Worm (Caenorhabditis elegans) whole organism, late embryonic: ENCODE results near the gene Y43F8B.12.

Experiments
- C08G9.2 ChIP-seq: sonication (generic microtip); optimal IDR thresholded peaks from 2 replicates; lab custom pipeline; 2016; ENCODE audit warnings: mild to moderate bottlenecking, missing genetic modification characterization, moderate library complexity, missing compliant biosample characterization
- T23F11.4 ChIP-seq: fragments of 200-800 bp; sonication (Bioruptor generic); optimal IDR thresholded peaks from 2 replicates; lab custom pipeline; 2018; ENCODE audit warnings: mild to moderate bottlenecking, missing genetic modification characterization, missing compliant biosample characterization
- ceh-14 ChIP-seq: sonication (generic microtip); optimal IDR thresholded peaks from 2 replicates; lab custom pipeline; 2016; ENCODE audit warnings: missing genotype, missing genetic modification characterization, missing compliant biosample characterization
- ceh-18 ChIP-seq: sonication (generic microtip); optimal IDR thresholded peaks from 2 replicates; lab custom pipeline; 2016; ENCODE audit warnings: missing genetic modification characterization, missing compliant biosample characterization
- ceh-19 ChIP-seq: fragments of 200-800 bp; sonication (Bioruptor generic); optimal IDR thresholded peaks from 2 replicates; lab custom pipeline; 2018; ENCODE audit warnings: mild to moderate bottlenecking, missing genetic modification characterization, missing compliant biosample characterization
- ceh-2 ChIP-seq: sonication (generic microtip); optimal IDR thresholded peaks from 2 replicates; lab custom pipeline; 2016; ENCODE audit warnings: missing genotype, missing genetic modification characterization, missing compliant biosample characterization
- ceh-22 ChIP-seq: sonication (generic microtip); optimal IDR thresholded peaks from 2 replicates; lab custom pipeline; 2017; ENCODE audit warnings: missing biosample characterization, missing genetic modification characterization
- ceh-24 ChIP-seq: sonication (generic microtip); optimal IDR thresholded peaks from 2 replicates; lab custom pipeline; 2016; ENCODE audit warnings: mild to moderate bottlenecking, missing genetic modification characterization, missing compliant biosample characterization
- ceh-30 ChIP-seq: fragments of 150-350 bp; optimal IDR thresholded peaks from 2 replicates; lab custom pipeline; 2014; ENCODE audit warnings: missing biosample characterization, missing genetic modification characterization
- ceh-34 ChIP-seq: sonication (generic microtip); optimal IDR thresholded peaks from 2 replicates; lab custom pipeline; 2016; ENCODE audit warnings: mild to moderate bottlenecking, missing genetic modification characterization, missing compliant biosample characterization
- ceh-48 ChIP-seq: sonication (generic microtip); optimal IDR thresholded peaks from 2 replicates; lab custom pipeline; 2016; ENCODE audit warnings: missing genetic modification characterization, inconsistent platforms, missing compliant biosample characterization
- dmd-4 ChIP-seq: sonication (generic microtip); optimal IDR thresholded peaks from 2 replicates; lab custom pipeline; 2016; ENCODE audit warnings: borderline replicate concordance, missing genetic modification characterization, missing compliant biosample characterization
- dve-1 ChIP-seq: sonication (generic microtip); optimal IDR thresholded peaks from 2 replicates; lab custom pipeline; 2017; ENCODE audit warnings: antibody characterized with exemption, mild to moderate bottlenecking, missing genetic modification characterization, missing compliant biosample characterization
- fax-1 ChIP-seq: sonication (generic microtip); optimal IDR thresholded peaks from 2 replicates; lab custom pipeline; 2016; ENCODE audit warnings: missing genotype, missing genetic modification characterization, missing compliant biosample characterization
- fkh-10 ChIP-seq: fragments of 150-350 bp; optimal IDR thresholded peaks from 2 replicates; lab custom pipeline; 2014; ENCODE audit warnings: missing biosample characterization, missing genetic modification reagents, missing genetic modification characterization
- fkh-6 ChIP-seq: sonication (generic microtip); optimal IDR thresholded peaks from 2 replicates; lab custom pipeline; 2016; ENCODE audit warnings: missing genetic modification characterization, missing compliant biosample characterization
- hlh-13 ChIP-seq: fragments of 200-800 bp; sonication (Bioruptor generic); optimal IDR thresholded peaks from 2 replicates; lab custom pipeline; 2018; ENCODE audit warnings: mild to moderate bottlenecking, missing genetic modification characterization, missing compliant biosample characterization
- hlh-15 ChIP-seq: sonication (generic microtip); optimal IDR thresholded peaks from 2 replicates; lab custom pipeline; 2016; ENCODE audit warnings: missing genetic modification characterization, missing compliant biosample characterization
- hlh-6 ChIP-seq: sonication (generic microtip); optimal IDR thresholded peaks from 2 replicates; lab custom pipeline; 2016; ENCODE audit warnings: missing genotype, missing genetic modification characterization, missing compliant biosample characterization
- madf-2 ChIP-seq: sonication (generic microtip); optimal IDR thresholded peaks from 2 replicates; lab custom pipeline; 2017; ENCODE audit warnings: missing genetic modification characterization, missing compliant biosample characterization
- mec-3 ChIP-seq: sonication (generic microtip); optimal IDR thresholded peaks from 2 replicates; lab custom pipeline; 2016; ENCODE audit warnings: borderline replicate concordance, missing genetic modification characterization, missing compliant biosample characterization
- nfya-1 ChIP-seq: sonication (generic microtip); optimal IDR thresholded peaks from 2 replicates; lab custom pipeline; 2017; ENCODE audit warnings: missing genetic modification characterization, mild to moderate bottlenecking, missing compliant biosample characterization, antibody characterized with exemption, moderate library complexity
- npax-4 ChIP-seq: sonication (generic microtip); optimal IDR thresholded peaks from 2 replicates; lab custom pipeline; 2016; ENCODE audit warnings: missing genetic modification characterization, missing compliant biosample characterization
- pha-4 ChIP-seq: fragments of 150-350 bp; optimal IDR thresholded peaks from 2 replicates; lab custom pipeline; 2018; ENCODE audit warnings: missing biosample characterization, missing genetic modification reagents, missing genetic modification characterization
- pros-1 ChIP-seq: fragments of 150-350 bp; optimal IDR thresholded peaks from 2 replicates; lab custom pipeline; 2014; ENCODE audit warnings: missing biosample characterization, missing genetic modification reagents, missing genetic modification characterization
- sdc-2 ChIP-seq: sonication (generic microtip); optimal IDR thresholded peaks from 2 replicates; lab custom pipeline; 2016; ENCODE audit warnings: missing genotype, missing genetic modification characterization, missing compliant biosample characterization
- sox-4 ChIP-seq: sonication (generic microtip); optimal IDR thresholded peaks from 2 replicates; lab custom pipeline; 2017; ENCODE audit warnings: mild to moderate bottlenecking, missing genetic modification characterization, inconsistent platforms, missing compliant biosample characterization
- tbx-2 ChIP-seq: sonication (generic microtip); optimal IDR thresholded peaks from 2 replicates; lab custom pipeline; 2016; ENCODE audit warnings: missing genetic modification characterization, missing compliant biosample characterization
- tbx-7 ChIP-seq: sonication (generic microtip); optimal IDR thresholded peaks from 2 replicates; lab custom pipeline; 2016; ENCODE audit warnings: missing genotype, missing genetic modification characterization, missing compliant biosample characterization
- unc-3 ChIP-seq, 2 experiments: fragments of 200-800 bp in 1 of 2; sonication (Bioruptor generic) in 1 of 2; sonication (generic microtip) in 1 of 2; conservative IDR thresholded peaks in 1 of 2; optimal IDR thresholded peaks in 1 of 2; 2 replicates each; pipeline versions ENCODE4 v1.3.6 to Lab custom; 2016 to 2022; ENCODE audit warnings: missing compliant biosample characterization in 2 of 2, missing genetic modification characterization in 2 of 2, missing genetic modification reagents in 1 of 2
- unc-42 ChIP-seq: sonication (generic microtip); optimal IDR thresholded peaks from 2 replicates; lab custom pipeline; 2016; ENCODE audit warnings: missing genotype, missing genetic modification characterization, missing compliant biosample characterization

Y43F8B.12 gene

ce11 chrV:19485690-19486089 is 17.5 kb downstream of the Y43F8B.12 start, which contains the start of gene Y43F8B.18:
Gene Y43F8B.18, plus strand, starts transcription at chrV:19485990.
- TF ChIP-seq ceh-2: no peak
- TF ChIP-seq C08G9.2 (tag; lab: Kevin White, UChicago): no peak
- no peak for TF ChIP-seq unc-42 (tag; lab: Kevin White, UChicago)
- no peak for TF ChIP-seq tbx-7 (tag; lab: Kevin White, UChicago)
- no peak for TF ChIP-seq ceh-22
- no peak for TF ChIP-seq unc-3 (GFP tag; conservative IDR thresholded peaks at IDR 0.05; lab: Robert Waterston, UW)
- TF ChIP-seq unc-3 (tag; optimal IDR thresholded peaks at IDR 0.05; lab: Kevin White, UChicago): no peak
- no peak for TF ChIP-seq dmd-4
- TF ChIP-seq ceh-34: no peak
- TF ChIP-seq ceh-14 (tag; lab: Kevin White, UChicago): no peak
- TF ChIP-seq ceh-18 (tag; lab: Kevin White, UChicago): no peak
- no peak for TF ChIP-seq mec-3 (tag; lab: Kevin White, UChicago)
- no peak for TF ChIP-seq pha-4 (tag; lab: Kevin White, UChicago)
- TF ChIP-seq pros-1: no peak
- no peak for TF ChIP-seq sox-4 (tag; lab: Kevin White, UChicago)
- TF ChIP-seq hlh-13 (GFP tag; lab: Kevin White, UChicago): no peak
- TF ChIP-seq nfya-1 (tag; lab: Kevin White, UChicago): no peak
- TF ChIP-seq tbx-2 (tag; lab: Kevin White, UChicago): no peak

DNA sequence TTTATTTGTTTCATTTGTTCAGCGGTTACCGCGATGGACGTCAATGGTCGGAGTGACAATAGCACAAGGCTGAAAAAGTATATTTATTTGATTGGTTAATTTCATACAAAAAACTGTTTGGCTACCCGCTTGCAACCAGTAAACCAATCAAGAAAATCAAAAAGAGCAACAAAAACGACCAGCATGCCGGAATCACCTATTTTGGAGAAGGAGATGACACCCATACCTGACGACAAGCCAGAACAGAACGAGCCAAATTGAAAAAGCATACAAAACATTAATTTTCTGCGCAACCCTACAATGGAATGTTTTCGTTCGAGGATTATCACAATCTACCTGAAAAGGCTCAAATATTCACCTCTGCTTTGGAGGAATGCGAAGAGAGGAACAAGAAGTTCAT is 22.3 kb downstream of the Y43F8B.12 start, which contains the start of gene Y43F8B.7:
Gene Y43F8B.7, plus strand, starts transcription at position 301 of the 400 bp plus-strand sequence.
- no peak for TF ChIP-seq fax-1 (tag; lab: Kevin White, UChicago)
- no peak for TF ChIP-seq ceh-22
- no peak for TF ChIP-seq dve-1
- no peak for TF ChIP-seq ceh-24 (tag; lab: Kevin White, UChicago)
- TF ChIP-seq T23F11.4 (GFP tag; lab: Kevin White, UChicago): no peak
- TF ChIP-seq hlh-6 (tag; lab: Kevin White, UChicago): no peak
- no peak for TF ChIP-seq sdc-2 (tag; lab: Kevin White, UChicago)
- TF ChIP-seq ceh-19: no peak
- TF ChIP-seq ceh-30: no peak
- no peak for TF ChIP-seq pha-4 (tag; lab: Kevin White, UChicago)
- TF ChIP-seq, all 69 proteins: peak for 0

- TF ChIP-seq ceh-19 (no peak), ceh-48 (tag; lab: Kevin White, UChicago) (no peak), fkh-6 (tag; lab: Kevin White, UChicago) (no peak)
Measured at ce11 chrV:19491302-19491701, 23.1 kb downstream of the Y43F8B.12 start, which contains the start of gene Y43F8B.29. Gene Y43F8B.29, plus strand, starts transcription at chrV:19491602.

- TF ChIP-seq npax-4 (tag; lab: Kevin White, UChicago) (no peak), hlh-6 (tag; lab: Kevin White, UChicago) (no peak), pha-4 (tag; lab: Kevin White, UChicago) (no peak), fkh-6 (tag; lab: Kevin White, UChicago) (no peak), madf-2 (tag; lab: Kevin White, UChicago) (no peak)
Measured at ce11 chrV:19495145-19495544, 27.0 kb downstream of the Y43F8B.12 start.

- no peak for TF ChIP-seq fkh-10
- TF ChIP-seq hlh-15 (tag; lab: Kevin White, UChicago): no peak
- TF ChIP-seq, all 69 proteins: peak for 0
Measured at ce11 chrV:19495587-19495986, 27.4 kb downstream of the Y43F8B.12 start, which contains the start of gene scl-21. Gene scl-21, minus strand, starts transcription at chrV:19495687.

DNA sequence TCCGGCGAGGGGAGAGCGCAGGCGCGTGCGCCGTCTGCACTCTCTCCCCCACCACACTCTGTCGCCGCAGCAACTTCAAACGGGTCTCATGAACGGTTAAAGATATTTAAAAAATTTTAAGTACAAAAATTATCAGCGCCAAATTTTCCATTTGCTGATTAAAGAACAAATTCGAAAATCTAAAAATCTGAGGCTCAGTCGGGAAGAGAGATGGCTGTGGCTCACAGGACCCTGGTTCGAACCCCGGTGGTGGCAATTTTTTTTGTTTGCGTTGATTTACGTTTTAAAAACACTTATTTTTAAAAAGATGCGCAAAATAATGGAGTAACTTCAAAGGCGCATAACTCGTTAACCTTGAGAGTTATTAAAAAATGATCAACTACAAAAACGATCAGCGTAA is 28.9 kb downstream of the Y43F8B.12 start:
- no peak for TF ChIP-seq ceh-18 (tag; lab: Kevin White, UChicago)
